Fruit fly (Drosophila melanogaster) whole organism, embryonic: ENCODE measurements around the gene Hsp70Ba.

Experiments used
- Adf1 ChIP-seq: fragments of 200-800 bp; sonication (Bioruptor generic); IDR thresholded peaks from 2 replicates; pipeline ENCODE4 v1.3.6; 2022; ENCODE audit warnings: missing biosample characterization, missing genetic modification characterization
- Atf-2 ChIP-seq: fragments of 200-800 bp; sonication (Bioruptor generic); optimal IDR thresholded peaks from 2 replicates; lab custom pipeline; 2016; ENCODE audit warnings: missing biosample characterization, missing genetic modification characterization
- B-H2 ChIP-seq: fragments of 200-800 bp; sonication (Bioruptor generic); optimal IDR thresholded peaks from 2 replicates; lab custom pipeline; 2018; ENCODE audit warnings: missing biosample characterization, mild to moderate bottlenecking, missing genetic modification characterization
- CG10274 ChIP-seq: fragments of 200-800 bp; sonication (Bioruptor generic); optimal IDR thresholded peaks from 3 replicates; lab custom pipeline; 2017; ENCODE audit warnings: missing biosample characterization, mild to moderate bottlenecking, missing genetic modification characterization
- CG10959 ChIP-seq: fragments of 200-800 bp; sonication (Bioruptor generic); IDR thresholded peaks from 2 replicates; pipeline ENCODE4 v1.3.6; 2022; ENCODE audit warnings: missing biosample characterization, missing genetic modification characterization
- CG11398 ChIP-seq: fragments of 200-800 bp; sonication (Bioruptor generic); optimal IDR thresholded peaks from 2 replicates; lab custom pipeline; 2016; ENCODE audit warnings: missing biosample characterization, missing genetic modification characterization
- CG13287 ChIP-seq: fragments of 200-800 bp; sonication (Bioruptor generic); IDR thresholded peaks from 2 replicates; pipeline ENCODE4 v1.3.6; 2022; ENCODE audit warnings: missing biosample characterization, missing genetic modification characterization; ENCODE audit not compliant: partially characterized antibody
- CG31365 ChIP-seq: fragments of 200-800 bp; sonication (Bioruptor generic); optimal IDR thresholded peaks from 2 replicates; lab custom pipeline; 2018; ENCODE audit warnings: missing biosample characterization, mild to moderate bottlenecking, missing genetic modification characterization
- CG31388 ChIP-seq: fragments of 200-800 bp; sonication (Bioruptor generic); optimal IDR thresholded peaks from 2 replicates; lab custom pipeline; 2016; ENCODE audit warnings: missing biosample characterization, missing genetic modification characterization
- CG3281 ChIP-seq: fragments of 200-800 bp; sonication (Bioruptor generic); optimal IDR thresholded peaks from 3 replicates; lab custom pipeline; 2017; ENCODE audit warnings: missing biosample characterization, mild to moderate bottlenecking, missing genetic modification characterization
- CG33213 ChIP-seq: fragments of 200-800 bp; sonication (Bioruptor generic); optimal IDR thresholded peaks from 3 replicates; lab custom pipeline; 2016; ENCODE audit warnings: missing biosample characterization, missing genetic modification characterization
- CG34422 ChIP-seq: fragments of 200-800 bp; sonication (Bioruptor generic); IDR thresholded peaks from 3 replicates; pipeline ENCODE4 v1.3.6; 2022; ENCODE audit warnings: missing biosample characterization, missing genetic modification characterization
- CG5953 ChIP-seq: fragments of 200-800 bp; sonication (Bioruptor generic); IDR thresholded peaks from 2 replicates; pipeline ENCODE4 v1.3.6; 2022; ENCODE audit warnings: missing biosample characterization, missing genetic modification characterization
- CG6765 ChIP-seq: fragments of 200-800 bp; sonication (Bioruptor generic); optimal IDR thresholded peaks from 3 replicates; lab custom pipeline; 2017; ENCODE audit warnings: missing biosample characterization, mild to moderate bottlenecking, missing genetic modification characterization
- CG6813 ChIP-seq: fragments of 200-800 bp; sonication (Bioruptor generic); optimal IDR thresholded peaks from 2 replicates; lab custom pipeline; 2017; ENCODE audit warnings: missing biosample characterization, missing genetic modification characterization, mild to moderate bottlenecking, moderate library complexity, missing genetic modification reagents
- CG7786 ChIP-seq: fragments of 200-800 bp; sonication (Bioruptor generic); optimal IDR thresholded peaks from 2 replicates; lab custom pipeline; 2016; ENCODE audit warnings: missing biosample characterization, missing genetic modification characterization
- CG8924 ChIP-seq: fragments of 200-800 bp; optimal IDR thresholded peaks from 3 replicates; lab custom pipeline; 2019; ENCODE audit warnings: missing biosample characterization, mild to moderate bottlenecking, missing genetic modification characterization, moderate library complexity
- CG8944 ChIP-seq: fragments of 200-800 bp; sonication (Bioruptor generic); optimal IDR thresholded peaks from 3 replicates; lab custom pipeline; 2016; ENCODE audit warnings: missing biosample characterization, missing genetic modification characterization
- CG9727 ChIP-seq: fragments of 200-800 bp; sonication (Bioruptor generic); optimal IDR thresholded peaks from 3 replicates; lab custom pipeline; 2017; ENCODE audit warnings: missing biosample characterization, mild to moderate bottlenecking, missing genetic modification characterization
- Dip3 ChIP-seq: fragments of 200-800 bp; sonication (Bioruptor generic); optimal IDR thresholded peaks from 3 replicates; lab custom pipeline; 2016; ENCODE audit warnings: missing biosample characterization, missing genetic modification characterization
- H15 ChIP-seq: fragments of 200-800 bp; sonication (Bioruptor generic); IDR thresholded peaks from 3 replicates; pipeline ENCODE4 v1.3.6; 2022; ENCODE audit warnings: missing biosample characterization, missing genetic modification characterization
- Hey ChIP-seq: fragments of 200-800 bp; sonication (Bioruptor generic); optimal IDR thresholded peaks from 3 replicates; lab custom pipeline; 2018; ENCODE audit warnings: missing biosample characterization, mild to moderate bottlenecking, missing genetic modification characterization
- HmgD ChIP-seq: fragments of 200-800 bp; sonication (Bioruptor generic); optimal IDR thresholded peaks from 3 replicates; lab custom pipeline; 2016; ENCODE audit warnings: missing biosample characterization, missing genetic modification characterization
- Kr ChIP-seq: fragments of 200-800 bp; sonication (Bioruptor generic); optimal IDR thresholded peaks from 2 replicates; lab custom pipeline; 2017; ENCODE audit warnings: missing biosample characterization, mild to moderate bottlenecking, missing genetic modification characterization
- Oli ChIP-seq: fragments of 200-800 bp; sonication (Bioruptor generic); optimal IDR thresholded peaks from 2 replicates; lab custom pipeline; 2018; ENCODE audit warnings: missing biosample characterization, mild to moderate bottlenecking, missing genetic modification characterization, moderate library complexity
- Opbp ChIP-seq: fragments of 200-800 bp; sonication (Bioruptor generic); IDR thresholded peaks from 3 replicates; pipeline ENCODE4 v1.3.6; 2022; ENCODE audit warnings: missing biosample characterization, missing genetic modification characterization; ENCODE audit not compliant: partially characterized antibody
- amos ChIP-seq: fragments of 200-800 bp; sonication (Bioruptor generic); IDR thresholded peaks from 2 replicates; pipeline ENCODE4 v1.3.6; 2022; ENCODE audit warnings: missing biosample characterization, missing genetic modification characterization; ENCODE audit not compliant: partially characterized antibody
- aop ChIP-seq: fragments of 200-800 bp; sonication (Bioruptor generic); IDR thresholded peaks from 2 replicates; pipeline ENCODE4 v1.3.6; 2022; ENCODE audit warnings: missing biosample characterization, missing genetic modification characterization
- ara ChIP-seq: fragments of 200-800 bp; sonication (Bioruptor generic); IDR thresholded peaks from 2 replicates; pipeline ENCODE4 v1.3.6; 2022; ENCODE audit warnings: missing biosample characterization, missing genetic modification characterization
- chn ChIP-seq: fragments of 200-800 bp; sonication (Bioruptor generic); optimal IDR thresholded peaks from 2 replicates; lab custom pipeline; 2016; ENCODE audit warnings: missing biosample characterization, missing genetic modification characterization
- dimm ChIP-seq: fragments of 200-800 bp; sonication (Bioruptor generic); IDR thresholded peaks from 2 replicates; pipeline ENCODE4 v1.3.6; 2022; ENCODE audit warnings: missing biosample characterization, missing genetic modification characterization
- disco-r ChIP-seq: fragments of 200-800 bp; sonication (Bioruptor generic); optimal IDR thresholded peaks from 2 replicates; lab custom pipeline; 2016; ENCODE audit warnings: missing biosample characterization, missing genetic modification characterization
- gt ChIP-seq: fragments of 200-800 bp; sonication (Bioruptor generic); IDR thresholded peaks from 2 replicates; pipeline ENCODE4 v1.3.6; 2022; ENCODE audit warnings: missing biosample characterization, missing genetic modification characterization
- ham ChIP-seq: fragments of 200-800 bp; sonication (Bioruptor generic); IDR thresholded peaks from 2 replicates; pipeline ENCODE4 v1.3.6; 2022; ENCODE audit warnings: missing biosample characterization, missing genetic modification characterization
- hbn ChIP-seq: fragments of 200-800 bp; sonication (Bioruptor generic); IDR thresholded peaks from 2 replicates; pipeline ENCODE4 v1.3.6; 2022; ENCODE audit warnings: missing biosample characterization, missing genetic modification characterization; ENCODE audit not compliant: partially characterized antibody
- insv ChIP-seq, 2 experiments: fragments of 200-800 bp; sonication (Bioruptor generic); optimal IDR thresholded peaks; 3 replicates each; lab custom pipeline; 2016 to 2018; ENCODE audit warnings: missing biosample characterization in 2 of 2, missing genetic modification characterization in 2 of 2
- maf-S ChIP-seq: fragments of 200-800 bp; sonication (Bioruptor generic); optimal IDR thresholded peaks from 2 replicates; lab custom pipeline; 2016; ENCODE audit warnings: missing biosample characterization, missing genetic modification characterization
- nerfin-1 ChIP-seq: fragments of 200-800 bp; sonication (Bioruptor generic); optimal IDR thresholded peaks from 3 replicates; lab custom pipeline; 2019; ENCODE audit warnings: missing biosample characterization, mild to moderate bottlenecking, missing genetic modification characterization, moderate library complexity
- otp ChIP-seq: fragments of 200-800 bp; sonication (Bioruptor generic); IDR thresholded peaks from 3 replicates; pipeline ENCODE4, ENCODE4 v1.3.6; 2022; ENCODE audit warnings: missing biosample characterization, missing genetic modification characterization
- pros ChIP-seq: fragments of 200-800 bp; sonication (Bioruptor generic); optimal IDR thresholded peaks from 3 replicates; lab custom pipeline; 2019; ENCODE audit warnings: missing biosample characterization, mild to moderate bottlenecking, missing genetic modification characterization, moderate library complexity
- pzg ChIP-seq: fragments of 200-800 bp; sonication (Bioruptor generic); optimal IDR thresholded peaks from 3 replicates; lab custom pipeline; 2018; ENCODE audit warnings: missing biosample characterization, mild to moderate bottlenecking, missing genetic modification characterization, moderate library complexity
- salm ChIP-seq: fragments of 200-800 bp; sonication (Bioruptor generic); optimal IDR thresholded peaks from 2 replicates; lab custom pipeline; 2018; ENCODE audit warnings: missing biosample characterization, mild to moderate bottlenecking, missing genetic modification characterization
- scrt ChIP-seq: fragments of 200-800 bp; sonication (Bioruptor generic); optimal IDR thresholded peaks from 2 replicates; lab custom pipeline; 2018; ENCODE audit warnings: missing biosample characterization, mild to moderate bottlenecking, missing genetic modification characterization, moderate library complexity
- slbo ChIP-seq: fragments of 200-800 bp; sonication (Bioruptor generic); IDR thresholded peaks from 2 replicates; pipeline ENCODE4 v1.3.6; 2022; ENCODE audit warnings: missing biosample characterization, missing genetic modification characterization
- slou ChIP-seq: fragments of 200-800 bp; sonication (Bioruptor generic); optimal IDR thresholded peaks from 3 replicates; lab custom pipeline; 2016; ENCODE audit warnings: missing biosample characterization, missing genetic modification characterization
- tap ChIP-seq: fragments of 200-800 bp; optimal IDR thresholded peaks from 3 replicates; lab custom pipeline; 2019; ENCODE audit warnings: missing biosample characterization, mild to moderate bottlenecking, missing genetic modification characterization, moderate library complexity
- tio ChIP-seq: fragments of 200-800 bp; sonication (Bioruptor generic); optimal IDR thresholded peaks from 2 replicates; lab custom pipeline; 2017; ENCODE audit warnings: missing biosample characterization, missing genetic modification characterization, inconsistent platforms
- toy ChIP-seq: fragments of 200-800 bp; sonication (Bioruptor generic); IDR thresholded peaks from 2 replicates; pipeline ENCODE4 v1.3.6; 2022; ENCODE audit warnings: missing biosample characterization, missing genetic modification characterization
- unc-4 ChIP-seq: fragments of 200-800 bp; sonication (Bioruptor generic); IDR thresholded peaks from 2 replicates; pipeline ENCODE4 v1.3.6; 2022; ENCODE audit warnings: missing biosample characterization, missing genetic modification characterization; ENCODE audit not compliant: partially characterized antibody
- wdn ChIP-seq: fragments of 200-800 bp; sonication (Bioruptor generic); IDR thresholded peaks from 2 replicates; pipeline ENCODE4 v1.3.6; 2022; ENCODE audit warnings: missing biosample characterization, missing genetic modification characterization
- zen ChIP-seq: fragments of 200-800 bp; sonication (Bioruptor generic); optimal IDR thresholded peaks from 3 replicates; lab custom pipeline; 2018; ENCODE audit warnings: missing biosample characterization, mild to moderate bottlenecking, missing genetic modification characterization, moderate library complexity

Gene Hsp70Ba

DNA sequence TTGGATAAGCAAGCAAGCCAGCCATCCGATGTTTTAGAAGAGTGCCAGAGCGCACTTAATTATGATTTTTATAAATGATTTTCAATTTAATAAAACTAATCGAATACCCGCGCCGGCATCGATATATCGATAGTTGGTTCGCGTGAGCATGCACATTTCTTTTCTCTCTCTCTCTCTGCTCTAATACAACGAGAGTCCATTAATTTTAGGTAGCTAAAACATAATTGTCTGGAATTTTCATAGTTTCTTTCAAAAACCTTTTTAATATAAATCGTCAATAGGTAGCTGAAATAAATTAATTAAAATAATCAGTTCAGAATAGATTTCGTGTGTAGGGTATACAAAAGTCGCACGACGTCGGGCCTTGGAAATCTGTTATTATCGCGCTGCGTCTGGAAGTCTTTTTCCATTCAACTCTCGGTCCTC is 18.7 kb downstream of the Hsp70Ba start, which contains the start of gene CG18549 (continued):
- peak; percentile 99 for TF ChIP-seq wdn (GFP tag; lab: Robert Waterston, UW)
- peak; percentile 99 for TF ChIP-seq B-H2
- peak; percentile 99 for TF ChIP-seq CG33213
- TF ChIP-seq pzg (GFP tag; lab: Kevin White, UChicago), result peak; percentile 52
- TF ChIP-seq Oli, result peak; percentile 100
- TF ChIP-seq amos (GFP tag; lab: Robert Waterston, UW), result peak; percentile 85
- TF ChIP-seq Kr, result peak; percentile 73
- peak; percentile 90 for TF ChIP-seq pros (GFP tag; lab: Kevin White, UChicago)
- TF ChIP-seq slbo (GFP tag; lab: Robert Waterston, UW), result peak; percentile 100
- TF ChIP-seq gt (GFP tag; lab: Robert Waterston, UW), result peak; percentile 99
- peak; percentile 99 for TF ChIP-seq Dip3 (GFP tag; lab: Kevin White, UChicago)
- peak; percentile 99 for TF ChIP-seq CG6765 (GFP tag; lab: Kevin White, UChicago)
- peak; percentile 100 for TF ChIP-seq nerfin-1 (tag; lab: Kevin White, UChicago)
- TF ChIP-seq CG8944 (GFP tag; lab: Kevin White, UChicago), result peak; percentile 99
- peak; percentile 100 for TF ChIP-seq ara (GFP tag; lab: Robert Waterston, UW)
- TF ChIP-seq Opbp (GFP tag; lab: Robert Waterston, UW), result peak; percentile 82
- TF ChIP-seq HmgD (GFP tag; lab: Kevin White, UChicago), result peak; percentile 98
- peak; percentile 100 for TF ChIP-seq zen
- peak; percentile 100 for TF ChIP-seq chn (GFP tag; lab: Kevin White, UChicago)
- peak; percentile 99 for TF ChIP-seq tio (GFP tag; lab: Kevin White, UChicago)
- peak; percentile 100 for TF ChIP-seq salm (tag; lab: Kevin White, UChicago)
- TF ChIP-seq CG9727 (GFP tag; lab: Kevin White, UChicago), result peak; percentile 100
- peak; percentile 100 for TF ChIP-seq otp (GFP tag; lab: Robert Waterston, UW)
- TF ChIP-seq tap (tag; lab: Kevin White, UChicago), result peak; percentile 100
- TF ChIP-seq aop (GFP tag; lab: Robert Waterston, UW), result peak; percentile 98
- TF ChIP-seq disco-r (GFP tag; lab: Kevin White, UChicago), result peak; percentile 99
- peak; percentile 95 for TF ChIP-seq CG31365
- TF ChIP-seq Hey (tag; lab: Kevin White, UChicago), result peak; percentile 97
- peak; percentile 99 for TF ChIP-seq CG6813
- peak; percentile 100 for TF ChIP-seq H15 (GFP tag; lab: Robert Waterston, UW)
- TF ChIP-seq maf-S (GFP tag; lab: Kevin White, UChicago), result peak; percentile 99
- peak; percentile 100 for TF ChIP-seq CG10959 (GFP tag; lab: Robert Waterston, UW)
- TF ChIP-seq unc-4 (GFP tag; lab: Robert Waterston, UW), result peak; percentile 81
- peak; percentile 99 for TF ChIP-seq scrt (GFP tag; lab: Kevin White, UChicago)
- peak; percentile 86 for TF ChIP-seq hbn (GFP tag; lab: Robert Waterston, UW)
- TF ChIP-seq slou (GFP tag; lab: Kevin White, UChicago), result peak; percentile 99
- peak; percentile 100 for TF ChIP-seq CG5953 (GFP tag; lab: Robert Waterston, UW)
- TF ChIP-seq CG10274 (GFP tag; lab: Kevin White, UChicago), result peak; percentile 98
- TF ChIP-seq CG13287 (GFP tag; lab: Robert Waterston, UW), result peak; percentile 88
- TF ChIP-seq Atf-2 (GFP tag; lab: Kevin White, UChicago), result peak; percentile 99
- peak; percentile 93 for TF ChIP-seq Adf1
- TF ChIP-seq toy (GFP tag; lab: Robert Waterston, UW), result peak; percentile 99
- peak; percentile 100 for TF ChIP-seq CG34422 (GFP tag; lab: Robert Waterston, UW)
- TF ChIP-seq ham (GFP tag; lab: Robert Waterston, UW), result peak; percentile 98
- peak; percentile 99 for TF ChIP-seq CG11398
- peak; percentile 100 for TF ChIP-seq CG8924 (tag; lab: Kevin White, UChicago)
- peak; percentile 98 for TF ChIP-seq CG7786
- peak; percentile 99 for TF ChIP-seq CG31388 (GFP tag; lab: Kevin White, UChicago)
- TF ChIP-seq CG3281 (GFP tag; lab: Kevin White, UChicago), result peak; percentile 99
- TF ChIP-seq dimm (GFP tag; lab: Robert Waterston, UW), result peak; percentile 99
- TF ChIP-seq insv (GFP tag; optimal IDR thresholded peaks at IDR 0.05; lab: Kevin White, UChicago), result peak; percentile 74 to 86
